Worm (Caenorhabditis elegans): Measurements from ENCODE around the gene T09D3.9.

DNA sequence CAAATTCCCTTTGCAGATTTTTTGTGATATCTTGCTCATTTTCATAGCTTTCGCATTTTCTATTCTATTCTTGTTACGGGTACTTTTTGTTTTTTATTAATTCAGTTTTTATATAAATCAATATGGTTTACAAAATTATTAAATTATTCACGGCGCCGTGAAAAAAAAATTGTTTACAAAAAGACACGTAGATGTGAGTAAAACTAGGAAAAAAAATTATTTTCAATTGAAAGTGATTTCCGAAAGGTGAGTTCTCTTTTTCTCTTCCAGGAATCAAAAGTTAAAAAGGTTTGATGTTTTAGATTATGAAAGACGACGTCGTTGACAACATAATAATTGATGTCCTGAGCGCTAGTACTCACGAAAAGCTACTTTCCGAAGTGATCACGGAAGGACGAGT is 39.5 kb upstream of the T09D3.9 start, which contains the start of gene C25A6.1:
- no peak for TF ChIP-seq flt-1 (GFP tag; IDR thresholded peaks at IDR 0.05)
- no peak for TF ChIP-seq ztf-23 (GFP tag; IDR thresholded peaks at IDR 0.05)
- TF ChIP-seq klf-2 (GFP tag; conservative IDR thresholded peaks at IDR 0.05): no peak
- TF ChIP-seq cog-1 (tag; optimal IDR thresholded peaks at IDR 0.05): no peak
- no peak for TF ChIP-seq ref-1 (GFP tag; conservative IDR thresholded peaks at IDR 0.05)
- no peak for TF ChIP-seq med-1 (GFP tag; optimal IDR thresholded peaks at IDR 0.05; ENCODE audit: insufficient read depth)
- TF ChIP-seq T22C8.4 (GFP tag; IDR thresholded peaks at IDR 0.05): no peak

All from whole organism, midembryonic.